Fruit fly (Drosophila melanogaster) Kc167 (cell line): Measurements from ENCODE around the gene CG15482.

Source experiments
- Myc ChIP-seq: fragments of >200 bp; optimal IDR thresholded peaks from 2 replicates; lab custom pipeline; 2017; ENCODE audit warnings: missing external identifiers
- Sin3A ChIP-seq: fragments of >200 bp; optimal IDR thresholded peaks from 2 replicates; lab custom pipeline; 2018; ENCODE audit warnings: missing external identifiers
- h ChIP-seq: fragments of >200 bp; optimal IDR thresholded peaks from 3 replicates; lab custom pipeline; 2018; ENCODE audit warnings: missing external identifiers
- insv ChIP-seq: fragments of >200 bp; optimal IDR thresholded peaks from 3 replicates; lab custom pipeline; 2018; ENCODE audit warnings: missing external identifiers
- psq ChIP-seq: fragments of >200 bp; optimal IDR thresholded peaks from 2 replicates; lab custom pipeline; 2017; ENCODE audit warnings: missing external identifiers
- ttk ChIP-seq: sonication (Bioruptor generic); optimal IDR thresholded peaks from 2 replicates; lab custom pipeline; 2017; ENCODE audit warnings: missing external identifiers

DNA sequence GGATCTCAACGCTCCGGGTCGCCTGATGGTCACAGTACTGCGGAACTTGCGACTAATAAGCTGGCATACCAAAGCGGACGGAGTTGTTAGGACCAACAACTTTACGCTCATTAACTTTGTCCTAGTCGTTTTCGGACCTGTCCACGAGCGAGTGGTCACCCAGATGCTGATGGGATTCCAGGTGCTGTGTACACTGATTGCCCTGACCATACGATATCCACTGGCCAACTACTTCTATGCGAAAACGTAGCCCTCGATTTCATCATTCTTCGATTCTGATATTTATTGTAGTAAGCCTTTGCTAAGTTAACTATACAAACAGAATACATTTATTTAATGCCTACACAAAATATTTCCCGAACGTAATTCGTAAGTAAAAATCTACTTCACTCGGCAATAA lies 28.5 kb downstream of the CG15482 start, which contains the start of gene Rsph1:
- TF ChIP-seq Sin3A (lab: Kevin White, UChicago) (no peak), Myc (lab: Kevin White, UChicago) (no peak), insv (lab: Kevin White, UChicago) (no peak), psq (lab: Kevin White, UChicago) (no peak), ttk (no peak), h (lab: Kevin White, UChicago) (no peak)
